Worm (Caenorhabditis elegans): Measurements from ENCODE around the gene F38B6.7.

The F38B6.7 gene

ce11 chrX:6729593-6729992 lies 31.4 kb upstream of the F38B6.7 start, which contains the start of gene K11G12.6:
TSS of gene K11G12.6 (minus strand) at chrX:6729657.
- TF ChIP-seq nhr-47 (tag; optimal IDR thresholded peaks at IDR 0.05) (no peak), xbp-1 (tag; optimal IDR thresholded peaks at IDR 0.05) (peak; percentile 43), C04F5.9 (tag; optimal IDR thresholded peaks at IDR 0.05) (no peak), C16A3.4 (tag; optimal IDR thresholded peaks at IDR 0.05) (peak; percentile 10), nhr-77 (tag; optimal IDR thresholded peaks at IDR 0.05) (no peak), lsy-2 (tag; optimal IDR thresholded peaks at IDR 0.05) (no peak), grh-1 (GFP tag; IDR thresholded peaks at IDR 0.05) (no peak), nhr-71 (tag; optimal IDR thresholded peaks at IDR 0.05) (peak; percentile 52), ces-1 (GFP tag; optimal IDR thresholded peaks at IDR 0.05) (no peak), Y116A8C.19 (tag; optimal IDR thresholded peaks at IDR 0.05; ENCODE audit: borderline replicate concordance) (no peak), lin-14 (GFP tag; optimal IDR thresholded peaks at IDR 0.05) (peak; percentile 72), skn-1 (tag; optimal IDR thresholded peaks at IDR 0.05) (peak; percentile 3), elt-3 (tag; optimal IDR thresholded peaks at IDR 0.05) (no peak), alr-1 (tag; optimal IDR thresholded peaks at IDR 0.05; ENCODE audit: borderline replicate concordance) (no peak), swsn-7 (tag; optimal IDR thresholded peaks at IDR 0.05) (no peak), ama-1 (optimal IDR thresholded peaks at IDR 0.05) (no peak), fkh-8 (tag; optimal IDR thresholded peaks at IDR 0.05) (no peak), nhr-84 (tag; optimal IDR thresholded peaks at IDR 0.05) (no peak), unc-130 (tag; optimal IDR thresholded peaks at IDR 0.05) (no peak), nhr-20 (tag; optimal IDR thresholded peaks at IDR 0.05) (peak; percentile 41), ceh-82 (tag; optimal IDR thresholded peaks at IDR 0.05) (peak in 1 of 3 experiments; percentile 5), rnt-1 (tag; optimal IDR thresholded peaks at IDR 0.05) (peak; percentile 1), egl-13 (tag; optimal IDR thresholded peaks at IDR 0.05) (no peak), lin-13 (GFP tag; optimal IDR thresholded peaks at IDR 0.05) (no peak), nhr-19 (GFP tag; conservative IDR thresholded peaks at IDR 0.05) (no peak), F16B12.6 (tag; optimal IDR thresholded peaks at IDR 0.05) (no peak), mdl-1 (tag; optimal IDR thresholded peaks at IDR 0.05) (peak in 1 of 2 experiments; percentile 12), dsc-1 (tag; optimal IDR thresholded peaks at IDR 0.05) (no peak), snu-23 (GFP tag; optimal IDR thresholded peaks at IDR 0.05) (peak; percentile 44), pag-3 (tag; optimal IDR thresholded peaks at IDR 0.05; ENCODE audit: borderline replicate concordance, insufficient read depth) (no peak), mep-1 (tag; optimal IDR thresholded peaks at IDR 0.05) (peak; percentile 54), lin-35 (GFP tag; optimal IDR thresholded peaks at IDR 0.05) (peak in 1 of 2 experiments; percentile 30), hpl-2 (GFP tag; optimal IDR thresholded peaks at IDR 0.05) (no peak), efl-3 (GFP tag; optimal IDR thresholded peaks at IDR 0.05) (no peak)

DNA sequence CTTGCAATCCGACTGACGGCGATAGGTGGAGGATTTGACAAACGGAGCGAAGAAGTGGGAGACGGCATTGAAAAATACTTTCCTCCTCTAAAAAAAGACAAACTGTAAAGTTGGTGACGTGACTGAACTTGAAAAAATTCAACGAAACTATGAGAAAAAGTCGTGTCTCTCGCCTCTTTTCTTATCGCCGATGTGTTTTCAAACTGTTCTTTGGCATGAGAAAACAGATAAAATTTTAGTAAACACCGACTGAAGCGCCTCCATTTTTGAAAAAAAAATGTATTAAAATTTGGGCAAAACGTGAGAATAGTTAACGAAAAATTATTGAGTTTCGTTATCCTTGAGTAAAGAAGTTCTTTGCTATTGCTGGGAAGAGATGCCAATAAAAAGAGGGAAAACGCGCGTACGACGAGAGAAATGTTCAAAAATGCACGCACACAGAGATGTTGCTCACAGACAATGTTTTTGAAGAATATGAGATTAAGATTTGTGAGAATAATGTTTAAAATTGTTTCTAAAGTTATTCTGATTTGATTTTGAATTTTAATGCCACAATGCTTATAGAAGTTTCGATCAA lies 30.7 kb upstream of the F38B6.7 start:
- TF ChIP-seq nhr-85 (tag) (peak; percentile 54), elt-3 (tag; optimal IDR thresholded peaks at IDR 0.05) (peak in 2 of 6 experiments; percentile 12 to 38), egl-13 (tag; optimal IDR thresholded peaks at IDR 0.05) (no peak), ceh-88 (GFP tag; IDR thresholded peaks at IDR 0.05) (no peak), elt-2 (tag; optimal IDR thresholded peaks at IDR 0.05) (peak; percentile 28), blmp-1 (tag; optimal IDR thresholded peaks at IDR 0.05) (peak; percentile 0), lin-14 (GFP tag; optimal IDR thresholded peaks at IDR 0.05) (peak; percentile 51), nhr-71 (tag; optimal IDR thresholded peaks at IDR 0.05) (peak; percentile 3), lin-35 (GFP tag; optimal IDR thresholded peaks at IDR 0.05) (peak in 1 of 2 experiments; percentile 30), mep-1 (tag; optimal IDR thresholded peaks at IDR 0.05) (peak; percentile 6)

DNA sequence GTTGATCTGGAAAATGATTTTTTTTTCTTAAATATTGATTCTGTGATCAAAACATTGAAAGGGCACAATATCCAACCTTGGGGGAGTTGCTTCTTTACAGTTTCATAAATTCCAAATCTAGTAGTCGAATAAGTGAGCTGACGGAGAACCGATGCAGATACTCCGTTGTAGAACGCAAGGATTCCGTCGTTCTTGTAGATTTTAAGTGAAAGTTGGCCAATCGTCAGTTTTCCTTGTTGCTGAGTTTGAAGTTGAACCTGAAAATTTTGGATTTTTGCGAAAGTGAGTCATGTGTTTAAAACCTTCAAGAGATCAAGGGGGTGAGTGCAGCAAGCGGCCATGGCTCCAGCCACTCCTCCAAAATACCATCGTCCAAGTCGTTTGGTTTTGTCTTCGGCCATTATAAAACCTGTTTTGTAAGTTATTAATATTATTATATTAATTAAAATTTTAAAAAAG lies 27.1 kb upstream of the F38B6.7 start, which contains the start of gene slc-25A10:
Gene slc-25A10 (minus strand): TSS at position 409 of the 459 bp plus-strand sequence.
- TF ChIP-seq ama-1 (optimal IDR thresholded peaks at IDR 0.05) = peak; percentile 42
- no peak for TF ChIP-seq C16A3.4 (tag; optimal IDR thresholded peaks at IDR 0.05)
- peak in 1 of 2 experiments; percentile 31 for TF ChIP-seq mdl-1 (tag; optimal IDR thresholded peaks at IDR 0.05)
